Worm (Caenorhabditis elegans): ENCODE data around the gene ZK792.12.

ce11 chrIV:11721878-11722277 lies 28.3 kb downstream of the ZK792.12 start:
- TF ChIP-seq snpc-4 (tag; optimal IDR thresholded peaks at IDR 0.05) (no peak), fos-1 (tag; optimal IDR thresholded peaks at IDR 0.05) (peak; percentile 75), nhr-77 (tag; optimal IDR thresholded peaks at IDR 0.05) (no peak), mdl-1 (tag; optimal IDR thresholded peaks at IDR 0.05) (no peak), sma-9 (GFP tag; optimal IDR thresholded peaks at IDR 0.05) (no peak), sma-9 (tag; optimal IDR thresholded peaks at IDR 0.05) (no peak), nhr-10 (tag; optimal IDR thresholded peaks at IDR 0.05) (no peak), lin-39 (tag; optimal IDR thresholded peaks at IDR 0.05) (no peak), nhr-23 (tag; optimal IDR thresholded peaks at IDR 0.05) (no peak), ceh-82 (tag; optimal IDR thresholded peaks at IDR 0.05) (no peak), elt-1 (tag; optimal IDR thresholded peaks at IDR 0.05) (no peak), unc-62 (GFP tag; optimal IDR thresholded peaks at IDR 0.05) (no peak)
